Worm (Caenorhabditis elegans) whole organism, midembryonic: Measurements from ENCODE around the gene epg-9.

Source experiments
- T22C8.4 ChIP-seq: fragments of 200-800 bp; sonication (Bioruptor generic); IDR thresholded peaks from 2 replicates; pipeline ENCODE4 v1.3.6; 2022; ENCODE audit warnings: missing genetic modification characterization, missing compliant biosample characterization
- cog-1 ChIP-seq: sonication (generic microtip); optimal IDR thresholded peaks from 2 replicates; lab custom pipeline; 2016; ENCODE audit warnings: missing genetic modification characterization, missing compliant biosample characterization
- flt-1 ChIP-seq: fragments of 200-800 bp; sonication (Bioruptor generic); IDR thresholded peaks from 2 replicates; pipeline ENCODE4 v1.3.6; 2022; ENCODE audit warnings: missing genetic modification characterization, missing compliant biosample characterization
- klf-2 ChIP-seq: fragments of 200-800 bp; sonication (Bioruptor generic); conservative IDR thresholded peaks from 2 replicates; pipeline ENCODE4 v1.3.6; 2022; ENCODE audit warnings: missing genetic modification reagents, missing genetic modification characterization, missing compliant biosample characterization
- med-1 ChIP-seq: sonication (generic microtip); optimal IDR thresholded peaks from 2 replicates; lab custom pipeline; 2017; ENCODE audit warnings: missing genetic modification characterization, mild to moderate bottlenecking, missing compliant biosample characterization, antibody characterized with exemption, missing genetic modification reagents; ENCODE audit not compliant: insufficient read depth
- ref-1 ChIP-seq: fragments of 200-800 bp; sonication (Bioruptor generic); conservative IDR thresholded peaks from 2 replicates; pipeline ENCODE4 v1.3.6; 2022; ENCODE audit warnings: missing genetic modification reagents, missing genetic modification characterization, missing compliant biosample characterization
- tab-1 ChIP-seq: fragments of 200-800 bp; sonication (Bioruptor generic); IDR thresholded peaks from 2 replicates; pipeline ENCODE4 v1.3.6; 2022; ENCODE audit warnings: missing genetic modification characterization, missing compliant biosample characterization
- ztf-23 ChIP-seq: fragments of 200-800 bp; sonication (Bioruptor generic); IDR thresholded peaks from 2 replicates; pipeline ENCODE4 v1.3.6; 2022; ENCODE audit warnings: missing genetic modification reagents, missing genetic modification characterization, missing compliant biosample characterization
- ztf-29 ChIP-seq: fragments of 200-800 bp; sonication (Bioruptor generic); IDR thresholded peaks from 2 replicates; pipeline ENCODE4 v1.3.6; 2022; ENCODE audit warnings: missing genetic modification reagents, missing genetic modification characterization, missing compliant biosample characterization

Gene epg-9

DNA sequence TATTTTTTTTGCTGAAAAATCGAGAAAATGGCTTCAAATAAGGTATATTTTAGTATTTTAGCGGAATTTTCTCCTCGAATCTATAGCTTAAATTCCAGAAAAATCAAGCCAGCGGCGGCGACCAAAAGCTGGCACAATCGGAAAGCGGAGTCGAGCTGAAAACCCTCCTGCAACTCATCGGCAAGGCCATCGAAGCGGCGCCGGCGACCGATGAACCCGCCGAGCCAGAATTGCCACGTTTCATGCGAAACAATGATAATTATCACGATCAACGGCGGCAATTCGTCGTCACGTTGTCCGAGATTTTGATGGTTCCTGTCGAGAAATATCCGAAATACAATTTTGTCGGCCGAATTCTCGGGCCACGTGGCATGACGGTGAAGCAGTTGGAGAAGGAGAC lies 9.5 kb downstream of the epg-9 start, which contains the start of gene Y69A2AR.32:
TSS of gene Y69A2AR.32 (plus strand) at position 28 of the 400 bp plus-strand sequence.
- TF ChIP-seq ztf-23 (GFP tag; lab: Robert Waterston, UW) = no peak
- no peak for TF ChIP-seq ztf-29 (GFP tag; lab: Robert Waterston, UW)
- TF ChIP-seq flt-1 (GFP tag; lab: Robert Waterston, UW) = no peak
- TF ChIP-seq cog-1 = no peak
- TF ChIP-seq klf-2 (GFP tag; lab: Robert Waterston, UW) = no peak
- TF ChIP-seq T22C8.4 (GFP tag; lab: Robert Waterston, UW) = no peak
- no peak for TF ChIP-seq ref-1 (GFP tag; lab: Robert Waterston, UW)
- no peak for TF ChIP-seq tab-1
- no peak for TF ChIP-seq med-1 (GFP tag; lab: Kevin White, UChicago)

DNA sequence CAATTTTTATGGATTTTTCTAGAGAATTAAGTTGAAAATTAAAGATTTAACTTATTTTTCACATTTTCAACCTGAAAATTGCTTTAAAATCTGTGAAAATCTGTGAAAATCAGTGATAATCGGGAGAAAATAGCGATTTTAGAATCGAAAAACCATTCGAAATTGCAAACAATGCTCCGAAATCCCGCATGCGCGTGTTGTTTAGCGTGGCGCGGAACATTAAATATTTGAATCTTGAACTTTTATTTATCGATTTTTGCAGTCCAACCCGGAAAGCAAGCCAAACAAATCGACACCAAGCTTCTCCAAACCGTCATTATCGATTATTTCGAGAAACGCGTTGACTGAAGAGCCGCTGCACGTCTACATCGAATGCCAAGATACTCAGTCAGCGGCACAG lies 10.0 kb downstream of the epg-9 start:
- TF ChIP-seq tab-1 (no peak), cog-1 (no peak), med-1 (GFP tag; lab: Kevin White, UChicago) (no peak), T22C8.4 (GFP tag; lab: Robert Waterston, UW) (peak; percentile 28; the same call in 1 of the 2 replicates)

DNA sequence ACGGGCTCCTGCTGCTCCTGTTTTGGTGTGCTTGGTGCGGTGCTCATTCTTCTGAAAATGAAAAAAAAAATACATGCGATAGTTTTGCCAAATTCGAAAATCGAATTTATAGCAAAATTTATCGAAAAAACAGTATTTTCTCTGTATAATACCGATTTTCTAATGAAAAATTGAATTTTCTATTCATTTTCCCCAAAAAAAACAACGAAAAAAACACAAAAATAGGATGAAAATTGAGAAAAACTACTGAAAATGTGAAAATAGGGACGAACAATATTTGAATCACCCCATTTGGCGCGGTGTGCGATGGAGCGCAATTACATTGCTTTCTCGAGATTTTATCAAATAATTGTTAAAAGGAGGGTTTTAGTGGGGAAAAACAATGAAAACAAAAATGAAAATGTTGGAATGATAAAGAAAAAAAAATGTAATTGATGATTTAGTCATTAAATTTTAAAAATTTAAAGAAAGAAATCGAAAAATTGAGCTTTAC lies 12.1 kb downstream of the epg-9 start, which contains the start of gene Y69A2AR.28:
TSS of gene Y69A2AR.28 (minus strand) at position 51 of the 493 bp plus-strand sequence.
- TF ChIP-seq klf-2 (GFP tag; lab: Robert Waterston, UW) = no peak
- no peak for TF ChIP-seq ztf-29 (GFP tag; lab: Robert Waterston, UW)
- no peak for TF ChIP-seq tab-1
- TF ChIP-seq ztf-23 (GFP tag; lab: Robert Waterston, UW) = no peak
- TF ChIP-seq ref-1 (GFP tag; lab: Robert Waterston, UW) = no peak
- no peak for TF ChIP-seq T22C8.4 (GFP tag; lab: Robert Waterston, UW)
- no peak for TF ChIP-seq cog-1
- TF ChIP-seq med-1 (GFP tag; lab: Kevin White, UChicago) = no peak
- TF ChIP-seq flt-1 (GFP tag; lab: Robert Waterston, UW) = no peak

DNA sequence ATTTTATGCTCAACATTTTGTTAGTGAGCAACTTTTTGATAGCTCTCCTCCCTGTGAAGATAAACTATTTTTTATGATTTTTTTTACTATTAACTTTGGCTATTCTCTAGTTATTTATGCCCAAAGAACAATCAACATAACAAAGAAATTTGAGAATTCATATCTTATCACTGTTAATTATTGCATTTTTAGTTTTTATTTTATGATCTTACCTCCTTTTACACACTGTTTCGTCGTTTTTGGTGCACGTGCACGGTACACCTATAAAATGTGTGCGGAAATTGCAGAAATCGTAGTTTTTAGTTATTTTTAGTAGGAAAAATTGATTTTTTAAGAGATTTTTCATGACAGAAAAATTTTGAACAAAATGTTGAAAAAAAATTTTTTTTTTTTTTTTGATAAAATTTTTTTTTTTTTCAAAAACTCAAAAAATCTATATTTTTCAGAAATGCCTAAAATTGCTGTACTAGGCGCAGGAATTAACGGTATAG lies 12.9 kb downstream of the epg-9 start, which contains the start of gene daao-1:
TSS of gene daao-1 (plus strand) at position 441 of the 491 bp plus-strand sequence.
- TF ChIP-seq med-1 (GFP tag; lab: Kevin White, UChicago) (no peak), flt-1 (GFP tag; lab: Robert Waterston, UW) (no peak), klf-2 (GFP tag; lab: Robert Waterston, UW) (no peak), tab-1 (no peak), ztf-23 (GFP tag; lab: Robert Waterston, UW) (no peak), cog-1 (no peak), T22C8.4 (GFP tag; lab: Robert Waterston, UW) (no peak), ref-1 (GFP tag; lab: Robert Waterston, UW) (no peak), ztf-29 (GFP tag; lab: Robert Waterston, UW) (no peak)

DNA sequence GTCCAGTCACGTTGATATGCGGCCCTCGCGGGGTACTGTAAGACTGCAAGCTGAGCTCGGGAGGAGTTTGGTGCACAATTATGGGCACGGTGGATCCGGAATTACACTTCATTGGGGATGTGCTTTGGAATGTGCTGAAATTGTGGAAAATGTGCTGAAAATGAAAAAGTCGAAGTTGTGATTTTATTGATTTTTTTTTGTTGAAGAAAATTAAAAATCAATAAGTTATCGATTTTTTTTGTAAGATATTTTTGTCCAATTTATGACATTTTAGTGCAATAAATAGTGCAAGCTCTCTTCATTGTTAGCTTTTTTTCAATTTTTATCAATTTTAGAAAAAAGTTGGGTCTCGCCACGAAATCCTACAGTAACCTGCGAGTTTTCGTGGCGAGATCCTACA lies 15.9 kb downstream of the epg-9 start:
- TF ChIP-seq T22C8.4 (GFP tag; lab: Robert Waterston, UW) = peak; percentile 69; the same call in 1 of the 2 replicates
- no peak for TF ChIP-seq med-1 (GFP tag; lab: Kevin White, UChicago)

DNA sequence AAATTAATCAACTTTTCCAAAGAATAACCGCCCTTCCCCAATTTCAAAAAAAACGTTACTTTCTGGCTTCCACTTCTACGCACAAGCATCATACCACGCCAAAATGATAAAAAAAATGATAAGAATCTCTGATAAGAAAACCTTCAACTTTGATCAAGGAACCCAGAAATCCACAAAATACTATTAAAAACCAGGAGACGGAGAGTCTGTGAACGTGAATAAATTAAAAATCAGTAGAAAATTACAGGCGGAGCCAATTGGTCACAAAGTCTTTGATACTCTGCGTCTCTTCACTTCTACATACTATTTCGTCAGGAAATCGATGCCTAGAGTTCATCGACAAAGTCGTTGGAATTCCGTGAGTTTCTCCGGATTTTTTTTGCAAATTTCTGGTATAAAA lies 17.7 kb downstream of the epg-9 start, which contains the start of gene smf-3:
TSS of gene smf-3 (plus strand) at position 259 of the 400 bp plus-strand sequence.
- no peak for TF ChIP-seq T22C8.4 (GFP tag; lab: Robert Waterston, UW)
- TF ChIP-seq klf-2 (GFP tag; lab: Robert Waterston, UW) = no peak
- no peak for TF ChIP-seq cog-1
- no peak for TF ChIP-seq med-1 (GFP tag; lab: Kevin White, UChicago)
- TF ChIP-seq tab-1 = no peak
- no peak for TF ChIP-seq flt-1 (GFP tag; lab: Robert Waterston, UW)
- no peak for TF ChIP-seq ztf-29 (GFP tag; lab: Robert Waterston, UW)
- TF ChIP-seq ztf-23 (GFP tag; lab: Robert Waterston, UW) = no peak
- no peak for TF ChIP-seq ref-1 (GFP tag; lab: Robert Waterston, UW)

DNA sequence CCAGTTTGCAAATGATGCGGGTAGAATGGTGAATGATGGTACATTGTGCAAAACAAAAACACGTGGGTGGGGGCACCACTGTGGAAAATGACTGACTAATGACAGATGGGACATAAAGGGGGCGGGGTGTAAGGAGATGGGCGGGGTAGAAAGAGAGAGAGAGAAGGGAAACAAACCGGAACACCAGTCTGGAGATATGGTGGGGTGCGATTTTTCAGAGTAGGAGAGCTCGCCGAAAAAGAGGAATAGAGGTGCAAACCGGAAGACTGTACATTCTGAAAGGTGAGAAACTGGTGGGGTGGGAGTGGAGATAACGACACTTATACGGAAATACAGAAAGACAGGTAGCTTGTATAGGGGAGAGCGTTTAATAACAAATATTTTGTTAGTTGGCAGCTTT lies 27.2 kb downstream of the epg-9 start, which contains the start of gene ngn-1:
TSS of gene ngn-1 (minus strand) at position 101 of the 400 bp plus-strand sequence.
- TF ChIP-seq ztf-23 (GFP tag; lab: Robert Waterston, UW) (no peak), ztf-29 (GFP tag; lab: Robert Waterston, UW) (no peak)

DNA sequence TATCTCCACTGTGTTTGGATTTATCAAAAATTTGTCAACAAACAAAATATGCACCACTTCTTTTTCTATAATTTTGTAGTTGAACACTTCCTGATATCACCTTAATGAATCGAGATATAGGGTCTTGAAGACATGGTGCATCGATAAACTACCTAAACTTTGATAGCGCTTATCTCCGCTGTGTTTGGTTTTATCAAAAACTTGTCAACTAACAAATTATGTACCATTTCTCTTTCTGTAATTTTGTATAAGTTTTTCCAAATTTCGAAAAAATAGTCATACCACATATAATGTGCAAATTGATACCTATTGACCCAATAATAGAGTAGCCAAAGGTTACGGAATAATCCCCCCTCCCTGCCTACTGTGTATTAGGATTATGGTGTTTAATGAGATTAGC lies 29.2 kb downstream of the epg-9 start:
- TF ChIP-seq tab-1 (no peak), klf-2 (GFP tag; lab: Robert Waterston, UW) (no peak), T22C8.4 (GFP tag; lab: Robert Waterston, UW) (no peak), cog-1 (no peak), ztf-29 (GFP tag; lab: Robert Waterston, UW) (no peak), ref-1 (GFP tag; lab: Robert Waterston, UW) (no peak), ztf-23 (GFP tag; lab: Robert Waterston, UW) (no peak), med-1 (GFP tag; lab: Kevin White, UChicago) (no peak), flt-1 (GFP tag; lab: Robert Waterston, UW) (no peak)

DNA sequence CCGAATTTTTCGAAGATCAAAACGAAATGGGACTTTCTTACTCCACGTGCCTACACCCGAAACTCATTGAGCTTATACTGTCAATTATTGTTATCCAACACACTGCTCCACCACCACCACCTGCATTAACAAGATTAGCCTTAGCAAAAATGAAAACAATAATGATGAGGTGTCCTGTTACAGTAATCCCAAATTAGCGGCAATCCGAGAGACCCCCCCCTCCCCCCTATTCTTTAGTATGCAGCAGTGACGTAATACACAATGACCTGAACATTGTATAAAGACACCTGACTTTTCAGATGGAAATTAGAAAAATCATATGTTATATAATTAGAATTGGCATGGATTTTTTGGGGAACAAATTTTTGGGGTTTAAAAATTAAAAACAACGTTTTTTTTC lies 34.1 kb downstream of the epg-9 start:
- TF ChIP-seq ztf-29 (GFP tag; lab: Robert Waterston, UW) (no peak), flt-1 (GFP tag; lab: Robert Waterston, UW) (0 out of 2 replicates have a peak, but pooled peaks have one; percentile 15), tab-1 (no peak), klf-2 (GFP tag; lab: Robert Waterston, UW) (no peak)

DNA sequence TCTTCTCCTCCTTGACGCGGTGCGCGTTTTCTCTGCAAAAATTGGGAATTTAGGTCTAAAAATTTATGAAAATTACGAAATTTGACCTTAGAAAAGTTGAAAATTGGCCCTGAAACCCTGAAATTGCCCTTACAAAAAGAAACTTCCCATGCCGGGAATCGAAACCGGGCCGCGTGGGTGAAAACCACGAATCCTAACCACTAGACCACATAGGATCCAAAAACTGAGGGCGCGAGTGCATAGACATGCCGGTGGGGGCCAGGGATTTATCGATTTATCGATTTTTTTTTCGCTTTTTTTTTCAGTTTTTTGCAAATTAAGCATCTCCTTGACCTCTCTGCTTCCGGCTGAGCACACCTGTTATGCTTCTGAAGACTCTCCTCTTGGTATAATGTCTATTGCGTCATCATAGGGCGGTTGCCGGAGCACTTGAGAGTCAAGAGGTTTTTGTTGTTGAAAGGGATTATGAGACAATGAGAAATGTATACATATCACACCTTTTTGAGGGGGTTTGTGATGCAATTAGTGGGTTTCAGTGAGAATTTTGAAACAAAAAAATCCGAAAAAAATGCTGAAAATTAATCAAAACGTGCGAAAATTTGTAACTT lies 38.8 kb downstream of the epg-9 start:
- TF ChIP-seq T22C8.4 (GFP tag; lab: Robert Waterston, UW) = peak; percentile 99
- no peak for TF ChIP-seq cog-1
- no peak for TF ChIP-seq med-1 (GFP tag; lab: Kevin White, UChicago)
- TF ChIP-seq tab-1 = peak; percentile 84
- TF ChIP-seq ztf-29 (GFP tag; lab: Robert Waterston, UW) = peak; percentile 72
- TF ChIP-seq flt-1 (GFP tag; lab: Robert Waterston, UW) = peak; percentile 78; the same call in 1 of the 2 replicates
- peak; percentile 72; the same call in 1 of the 2 replicates for TF ChIP-seq klf-2 (GFP tag; lab: Robert Waterston, UW)
- TF ChIP-seq ref-1 (GFP tag; lab: Robert Waterston, UW) = peak; percentile 72
- TF ChIP-seq ztf-23 (GFP tag; lab: Robert Waterston, UW) = peak; percentile 82
